ENCODE assay signal across 1 fruit fly cellular context in the genomic region with DNA sequence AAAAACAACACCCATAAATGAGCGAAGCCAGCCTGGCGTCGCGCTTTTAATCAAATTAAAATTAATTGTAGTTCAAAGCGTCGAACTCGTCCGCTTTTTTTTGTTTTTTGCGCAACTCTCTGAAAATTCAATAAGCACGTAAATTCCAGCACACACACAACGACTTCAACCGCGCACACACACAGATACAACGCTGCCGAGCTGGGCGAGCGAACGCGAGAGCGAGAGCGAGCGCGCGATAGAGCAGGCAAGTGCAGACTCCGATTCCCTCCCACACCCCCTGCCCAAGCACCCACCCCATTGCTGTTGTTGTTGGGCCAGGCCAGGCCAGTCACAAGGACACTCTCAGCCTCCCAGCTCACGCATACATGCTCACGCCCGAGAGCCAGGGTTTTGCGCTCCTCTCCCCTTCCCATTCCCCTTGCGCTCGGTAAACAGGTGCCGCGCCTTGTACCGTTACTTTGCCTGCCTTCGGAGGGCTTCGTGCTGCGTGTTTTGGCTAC.
A peak's percentile ranks its signal among the peaks of the same experiment; 100 is the strongest.
TF ChIP-seq lines count a peak whose summit lies in the region.

No protein-coding gene starts in this region.

TF ChIP-seq in whole organism, embryonic, 481 proteins besides CTCF, POLR2A, EP300 and RAD21 (continued from another document and continues in another):
- no peak for TF ChIP-seq sug (tag; optimal IDR thresholded peaks at IDR 0.05; lab: Kevin White, UChicago)
- no peak for TF ChIP-seq CG2889 (GFP tag; IDR thresholded peaks at IDR 0.05; lab: Robert Waterston, UW)
- TF ChIP-seq grau (tag; optimal IDR thresholded peaks at IDR 0.05; lab: Kevin White, UChicago) = no peak
- TF ChIP-seq Sry-β (GFP tag; optimal IDR thresholded peaks at IDR 0.05; lab: Kevin White, UChicago) = no peak
- no peak for TF ChIP-seq CG10267 (tag; optimal IDR thresholded peaks at IDR 0.05; lab: Kevin White, UChicago)
- TF ChIP-seq CG7271 (tag; optimal IDR thresholded peaks at IDR 0.05; lab: Kevin White, UChicago) = no peak
- TF ChIP-seq CG16779 (GFP tag; IDR thresholded peaks at IDR 0.05; lab: Robert Waterston, UW) = no peak
- TF ChIP-seq CG30020 (tag; optimal IDR thresholded peaks at IDR 0.05; lab: Kevin White, UChicago) = no peak
- no peak for TF ChIP-seq chif (GFP tag; optimal IDR thresholded peaks at IDR 0.05; lab: Kevin White, UChicago)
- TF ChIP-seq CG4424 (GFP tag; optimal IDR thresholded peaks at IDR 0.05; lab: Kevin White, UChicago) = no peak
- no peak for TF ChIP-seq odd (GFP tag; optimal IDR thresholded peaks at IDR 0.05; lab: Kevin White, UChicago)
- no peak for TF ChIP-seq CG13287 (GFP tag; IDR thresholded peaks at IDR 0.05; lab: Robert Waterston, UW; ENCODE audit: partially characterized antibody)
- peak; percentile 19 for TF ChIP-seq CG13894 (tag; optimal IDR thresholded peaks at IDR 0.05; lab: Kevin White, UChicago)
- no peak for TF ChIP-seq Antp (GFP tag; optimal IDR thresholded peaks at IDR 0.05; lab: Kevin White, UChicago)
- TF ChIP-seq eve (GFP tag; optimal IDR thresholded peaks at IDR 0.05; lab: Kevin White, UChicago) = no peak
- peak; percentile 7 for TF ChIP-seq nom (GFP tag; optimal IDR thresholded peaks at IDR 0.05; lab: Kevin White, UChicago)
- TF ChIP-seq tio (GFP tag; optimal IDR thresholded peaks at IDR 0.05; lab: Kevin White, UChicago) = no peak
- TF ChIP-seq ssp (GFP tag; IDR thresholded peaks at IDR 0.05; lab: Robert Waterston, UW) = no peak
- no peak for TF ChIP-seq Atf-2 (GFP tag; optimal IDR thresholded peaks at IDR 0.05; lab: Kevin White, UChicago)
- TF ChIP-seq CG4282 (GFP tag; optimal IDR thresholded peaks at IDR 0.05; lab: Kevin White, UChicago) = no peak
- peak; percentile 98 for TF ChIP-seq crol (GFP tag; IDR thresholded peaks at IDR 0.05; lab: Robert Waterston, UW)
- no peak for TF ChIP-seq CG12942 (GFP tag; optimal IDR thresholded peaks at IDR 0.05; lab: Kevin White, UChicago)
- TF ChIP-seq mirr (GFP tag; optimal IDR thresholded peaks at IDR 0.05; lab: Kevin White, UChicago) = peak; percentile 52
- TF ChIP-seq CG12744 (GFP tag; optimal IDR thresholded peaks at IDR 0.05; lab: Kevin White, UChicago) = no peak
- TF ChIP-seq CG32767 (GFP tag; IDR thresholded peaks at IDR 0.05; lab: Robert Waterston, UW) = 0 out of 2 replicates have a peak, but pooled peaks have one; percentile 5
- no peak for TF ChIP-seq wek (GFP tag; optimal IDR thresholded peaks at IDR 0.05; lab: Kevin White, UChicago)
- TF ChIP-seq MBD-R2 (GFP tag; IDR thresholded peaks at IDR 0.05; lab: Robert Waterston, UW) = peak; percentile 20; the same call in 1 of the 2 replicates
- no peak for TF ChIP-seq vfl (GFP tag; optimal IDR thresholded peaks at IDR 0.05; lab: Kevin White, UChicago)
- TF ChIP-seq CG6175 (GFP tag; IDR thresholded peaks at IDR 0.05; lab: Robert Waterston, UW) = no peak
- no peak for TF ChIP-seq CG6272 (GFP tag; IDR thresholded peaks at IDR 0.05; lab: Robert Waterston, UW)
- TF ChIP-seq CG10209 (GFP tag; optimal IDR thresholded peaks at IDR 0.05; lab: Kevin White, UChicago) = no peak
- peak; percentile 32; the same call in 1 of the 2 replicates for TF ChIP-seq rib (GFP tag; IDR thresholded peaks at IDR 0.05; lab: Robert Waterston, UW)
- TF ChIP-seq CG11247 (GFP tag; IDR thresholded peaks at IDR 0.05; lab: Robert Waterston, UW) = no peak
- TF ChIP-seq BEAF-32 (GFP tag; optimal IDR thresholded peaks at IDR 0.05; lab: Kevin White, UChicago) = no peak
- no peak for TF ChIP-seq C15 (GFP tag; IDR thresholded peaks at IDR 0.05; lab: Robert Waterston, UW)
- no peak for TF ChIP-seq CG42726 (GFP tag; IDR thresholded peaks at IDR 0.05; lab: Robert Waterston, UW; ENCODE audit: partially characterized antibody)
- no peak for TF ChIP-seq peb (GFP tag; IDR thresholded peaks at IDR 0.05; lab: Robert Waterston, UW)
- no peak for TF ChIP-seq CG14965 (GFP tag; optimal IDR thresholded peaks at IDR 0.05; lab: Kevin White, UChicago; ENCODE audit: borderline replicate concordance)
- TF ChIP-seq CG10462 (GFP tag; optimal IDR thresholded peaks at IDR 0.05; lab: Kevin White, UChicago) = no peak
- TF ChIP-seq CG34422 (GFP tag; IDR thresholded peaks at IDR 0.05; lab: Robert Waterston, UW) = peak; percentile 26; the same call in 1 of the 3 replicates
- TF ChIP-seq fru (optimal IDR thresholded peaks at IDR 0.05; lab: Kevin White, UChicago) = no peak
- TF ChIP-seq cad (GFP tag; optimal IDR thresholded peaks at IDR 0.05; lab: Kevin White, UChicago) = no peak
- TF ChIP-seq CG15479 (GFP tag; optimal IDR thresholded peaks at IDR 0.05; lab: Kevin White, UChicago) = peak; percentile 51
- no peak for TF ChIP-seq Taf1 (GFP tag; IDR thresholded peaks at IDR 0.05; lab: Robert Waterston, UW)
- TF ChIP-seq Lhr (GFP tag; optimal IDR thresholded peaks at IDR 0.05; lab: Kevin White, UChicago) = no peak
- TF ChIP-seq esg (GFP tag; conservative IDR thresholded peaks at IDR 0.05; lab: Robert Waterston, UW) = 0 out of 2 replicates have a peak, but pooled peaks have one; percentile 12
- TF ChIP-seq CG8944 (GFP tag; optimal IDR thresholded peaks at IDR 0.05; lab: Kevin White, UChicago) = no peak
- no peak for TF ChIP-seq slp2 (GFP tag; optimal IDR thresholded peaks at IDR 0.05; lab: Kevin White, UChicago)
- TF ChIP-seq dysf (GFP tag; IDR thresholded peaks at IDR 0.05; lab: Robert Waterston, UW) = no peak
- no peak for TF ChIP-seq ERR (GFP tag; optimal IDR thresholded peaks at IDR 0.05; lab: Kevin White, UChicago)
- TF ChIP-seq Chrac-16 (GFP tag; optimal IDR thresholded peaks at IDR 0.05; lab: Kevin White, UChicago) = no peak
- TF ChIP-seq CG8478 (optimal IDR thresholded peaks at IDR 0.05; lab: Kevin White, UChicago) = peak; percentile 49
- no peak for TF ChIP-seq CG34224 (GFP tag; IDR thresholded peaks at IDR 0.05; lab: Robert Waterston, UW; ENCODE audit: partially characterized antibody)
- TF ChIP-seq CG30431 (GFP tag; optimal IDR thresholded peaks at IDR 0.05; lab: Kevin White, UChicago) = no peak
- no peak for TF ChIP-seq Ets65A (GFP tag; lab: Kevin White, UChicago)
- no peak for TF ChIP-seq CG18619 (GFP tag; optimal IDR thresholded peaks at IDR 0.05; lab: Kevin White, UChicago)
- no peak for TF ChIP-seq CG16815 (GFP tag; optimal IDR thresholded peaks at IDR 0.05; lab: Kevin White, UChicago)
- peak; percentile 28 for TF ChIP-seq Fer1 (GFP tag; optimal IDR thresholded peaks at IDR 0.05; lab: Kevin White, UChicago)
- TF ChIP-seq amos (GFP tag; IDR thresholded peaks at IDR 0.05; lab: Robert Waterston, UW; ENCODE audit: partially characterized antibody) = peak; percentile 39; the same call in 1 of the 2 replicates
- TF ChIP-seq slou (GFP tag; optimal IDR thresholded peaks at IDR 0.05; lab: Kevin White, UChicago) = no peak
- TF ChIP-seq Ets97D (GFP tag; optimal IDR thresholded peaks at IDR 0.05; lab: Kevin White, UChicago) = no peak
- TF ChIP-seq emc (GFP tag; optimal IDR thresholded peaks at IDR 0.05; lab: Kevin White, UChicago) = no peak
- TF ChIP-seq trem (tag; optimal IDR thresholded peaks at IDR 0.05; lab: Kevin White, UChicago) = no peak
- TF ChIP-seq corto (GFP tag; optimal IDR thresholded peaks at IDR 0.05; lab: Kevin White, UChicago) = no peak
- no peak for TF ChIP-seq bcd (GFP tag; optimal IDR thresholded peaks at IDR 0.05; lab: Kevin White, UChicago)
- TF ChIP-seq CG7839 (tag; optimal IDR thresholded peaks at IDR 0.05; lab: Kevin White, UChicago) = no peak
- TF ChIP-seq trh (GFP tag; optimal IDR thresholded peaks at IDR 0.05; lab: Kevin White, UChicago) = no peak
- TF ChIP-seq CG18011 (GFP tag; optimal IDR thresholded peaks at IDR 0.05; lab: Kevin White, UChicago) = no peak
- TF ChIP-seq CG11093 (GFP tag; IDR thresholded peaks at IDR 0.05; lab: Robert Waterston, UW) = no peak
- no peak for TF ChIP-seq exex (tag; optimal IDR thresholded peaks at IDR 0.05; lab: Kevin White, UChicago)
- no peak for TF ChIP-seq Sox100B (GFP tag; optimal IDR thresholded peaks at IDR 0.05; lab: Kevin White, UChicago)
- TF ChIP-seq Ssrp (tag; optimal IDR thresholded peaks at IDR 0.05; lab: Kevin White, UChicago) = no peak
- peak; percentile 17 for TF ChIP-seq sens (GFP tag; lab: Kevin White, UChicago)
- no peak for TF ChIP-seq insv (GFP tag; optimal IDR thresholded peaks at IDR 0.05; lab: Kevin White, UChicago)
- TF ChIP-seq CG4730 (GFP tag; IDR thresholded peaks at IDR 0.05; lab: Robert Waterston, UW) = 0 out of 2 replicates have a peak, but pooled peaks have one; percentile 7
- peak; percentile 35; the same call in 1 of the 2 replicates for TF ChIP-seq Drgx (GFP tag; IDR thresholded peaks at IDR 0.05; lab: Robert Waterston, UW)
- no peak for TF ChIP-seq Nf-YB (GFP tag; optimal IDR thresholded peaks at IDR 0.05; lab: Kevin White, UChicago)
- no peak for TF ChIP-seq zfh2 (GFP tag; optimal IDR thresholded peaks at IDR 0.05; lab: Kevin White, UChicago)
- no peak for TF ChIP-seq jumu (GFP tag; optimal IDR thresholded peaks at IDR 0.05; lab: Kevin White, UChicago)
- TF ChIP-seq NC2α (GFP tag; optimal IDR thresholded peaks at IDR 0.05; lab: Kevin White, UChicago) = no peak
- TF ChIP-seq mam (GFP tag; optimal IDR thresholded peaks at IDR 0.05; lab: Kevin White, UChicago) = no peak
- TF ChIP-seq CG9727 (GFP tag; optimal IDR thresholded peaks at IDR 0.05; lab: Kevin White, UChicago) = no peak
- TF ChIP-seq CG15011 (GFP tag; optimal IDR thresholded peaks at IDR 0.05; lab: Kevin White, UChicago) = no peak
- TF ChIP-seq CG9437 (GFP tag; optimal IDR thresholded peaks at IDR 0.05; lab: Kevin White, UChicago) = no peak
- TF ChIP-seq CG1603 (tag; optimal IDR thresholded peaks at IDR 0.05; lab: Kevin White, UChicago) = no peak
- TF ChIP-seq Rx (GFP tag; IDR thresholded peaks at IDR 0.05; lab: Robert Waterston, UW) = no peak
- TF ChIP-seq CG12659 (GFP tag; optimal IDR thresholded peaks at IDR 0.05; lab: Kevin White, UChicago) = no peak
- TF ChIP-seq CG10321 (GFP tag; IDR thresholded peaks at IDR 0.05; lab: Robert Waterston, UW) = peak; percentile 55
- TF ChIP-seq CG3838 (GFP tag; optimal IDR thresholded peaks at IDR 0.05; lab: Kevin White, UChicago) = no peak
- no peak for TF ChIP-seq pho (GFP tag; optimal IDR thresholded peaks at IDR 0.05; lab: Kevin White, UChicago)
- no peak for TF ChIP-seq HLH3B (GFP tag; IDR thresholded peaks at IDR 0.05; lab: Robert Waterston, UW)
- TF ChIP-seq toy (GFP tag; IDR thresholded peaks at IDR 0.05; lab: Robert Waterston, UW) = no peak
- TF ChIP-seq ranshi (GFP tag; IDR thresholded peaks at IDR 0.05; lab: Robert Waterston, UW) = no peak
- TF ChIP-seq Dref (GFP tag; IDR thresholded peaks at IDR 0.05; lab: Robert Waterston, UW) = no peak
- TF ChIP-seq pnt (GFP tag; optimal IDR thresholded peaks at IDR 0.05; lab: Kevin White, UChicago) = no peak
- TF ChIP-seq CG1792 (GFP tag; optimal IDR thresholded peaks at IDR 0.05; lab: Kevin White, UChicago) = no peak
- TF ChIP-seq Hr3 (GFP tag; optimal IDR thresholded peaks at IDR 0.05; lab: Kevin White, UChicago) = no peak
- no peak for TF ChIP-seq Atf3 (GFP tag; optimal IDR thresholded peaks at IDR 0.05; lab: Kevin White, UChicago)
- no peak for TF ChIP-seq CG1024 (GFP tag; IDR thresholded peaks at IDR 0.05; lab: Robert Waterston, UW)
- no peak for TF ChIP-seq repo (GFP tag; optimal IDR thresholded peaks at IDR 0.05; lab: Kevin White, UChicago)
- no peak for TF ChIP-seq danr (GFP tag; IDR thresholded peaks at IDR 0.05; lab: Robert Waterston, UW)
- TF ChIP-seq CG17612 (GFP tag; IDR thresholded peaks at IDR 0.05; lab: Robert Waterston, UW) = no peak
- TF ChIP-seq CG31365 (tag; optimal IDR thresholded peaks at IDR 0.05; lab: Kevin White, UChicago) = no peak
- TF ChIP-seq dpn (GFP tag; optimal IDR thresholded peaks at IDR 0.05; lab: Kevin White, UChicago) = no peak
- no peak for TF ChIP-seq CG34376 (GFP tag; optimal IDR thresholded peaks at IDR 0.05; lab: Kevin White, UChicago)
- no peak for TF ChIP-seq CG2712 (tag; optimal IDR thresholded peaks at IDR 0.05; lab: Kevin White, UChicago)
- no peak for TF ChIP-seq sna (GFP tag; IDR thresholded peaks at IDR 0.05; lab: Robert Waterston, UW; ENCODE audit: partially characterized antibody)
- TF ChIP-seq Awh (GFP tag; IDR thresholded peaks at IDR 0.05; lab: Robert Waterston, UW) = peak; percentile 24; the same call in 1 of the 2 replicates
- no peak for TF ChIP-seq vnd (GFP tag; IDR thresholded peaks at IDR 0.05; lab: Robert Waterston, UW; ENCODE audit: partially characterized antibody)
- TF ChIP-seq HLHmδ (GFP tag; optimal IDR thresholded peaks at IDR 0.05; lab: Kevin White, UChicago) = no peak
- TF ChIP-seq row (GFP tag; IDR thresholded peaks at IDR 0.05; lab: Robert Waterston, UW) = 0 out of 3 replicates have a peak, but pooled peaks have one; percentile 20
- TF ChIP-seq NK7.1 (GFP tag; optimal IDR thresholded peaks at IDR 0.05; lab: Kevin White, UChicago) = no peak
- TF ChIP-seq MESR4 (GFP tag; optimal IDR thresholded peaks at IDR 0.05; lab: Kevin White, UChicago) = no peak
- no peak for TF ChIP-seq grn (GFP tag; optimal IDR thresholded peaks at IDR 0.05; lab: Kevin White, UChicago)
- TF ChIP-seq ems (GFP tag; optimal IDR thresholded peaks at IDR 0.05; lab: Kevin White, UChicago) = no peak
- TF ChIP-seq twi (tag; optimal IDR thresholded peaks at IDR 0.05; lab: Kevin White, UChicago) = no peak
- TF ChIP-seq lola (GFP tag; optimal IDR thresholded peaks at IDR 0.05; lab: Kevin White, UChicago) = no peak
- TF ChIP-seq CG9215 (GFP tag; IDR thresholded peaks at IDR 0.05; lab: Robert Waterston, UW) = no peak
- no peak for TF ChIP-seq CG1529 (GFP tag; optimal IDR thresholded peaks at IDR 0.05; lab: Kevin White, UChicago)
- no peak for TF ChIP-seq al (GFP tag; IDR thresholded peaks at IDR 0.05; lab: Robert Waterston, UW)
- no peak for TF ChIP-seq CG14014 (GFP tag; IDR thresholded peaks at IDR 0.05; lab: Robert Waterston, UW)
- TF ChIP-seq H2.0 (GFP tag; IDR thresholded peaks at IDR 0.05; lab: Robert Waterston, UW) = no peak
- no peak for TF ChIP-seq CG11560 (tag; IDR thresholded peaks at IDR 0.05; lab: Robert Waterston, UW)
- no peak for TF ChIP-seq bab2 (GFP tag; optimal IDR thresholded peaks at IDR 0.05; lab: Kevin White, UChicago)
- no peak for TF ChIP-seq Meics (GFP tag; optimal IDR thresholded peaks at IDR 0.05; lab: Kevin White, UChicago)
- TF ChIP-seq Dad (GFP tag; optimal IDR thresholded peaks at IDR 0.05; lab: Kevin White, UChicago) = no peak
- TF ChIP-seq dati (GFP tag; IDR thresholded peaks at IDR 0.05; lab: Robert Waterston, UW) = no peak
- no peak for TF ChIP-seq CrebB (tag; optimal IDR thresholded peaks at IDR 0.05; lab: Kevin White, UChicago)
- no peak for TF ChIP-seq gfzf (GFP tag; optimal IDR thresholded peaks at IDR 0.05; lab: Kevin White, UChicago)
- TF ChIP-seq gt (GFP tag; IDR thresholded peaks at IDR 0.05; lab: Robert Waterston, UW) = no peak
- TF ChIP-seq cato (GFP tag; optimal IDR thresholded peaks at IDR 0.05; lab: Kevin White, UChicago; ENCODE audit: borderline replicate concordance) = no peak
- TF ChIP-seq CG8924 (tag; optimal IDR thresholded peaks at IDR 0.05; lab: Kevin White, UChicago) = no peak
